Worm (Caenorhabditis elegans) whole organism, L1 larva: ENCODE measurements around the gene tmc-1.

Source experiments
- egl-27 ChIP-seq, 2 experiments: fragments of 150-350 bp in 1 of 2; sonication (generic microtip); optimal IDR thresholded peaks; 3 replicates each; lab custom pipeline; 2017 to 2018; ENCODE audit warnings: missing biosample characterization in 2 of 2, missing genetic modification characterization in 2 of 2, missing genetic modification reagents in 2 of 2
- elt-2 ChIP-seq: sonication (generic microtip); optimal IDR thresholded peaks from 2 replicates; lab custom pipeline; 2016; ENCODE audit warnings: missing genetic modification characterization, mild to moderate bottlenecking, inconsistent platforms, missing compliant biosample characterization, missing genetic modification reagents
- lin-15B ChIP-seq: fragments of 150-350 bp; sonication (generic microtip); optimal IDR thresholded peaks from 3 replicates; lab custom pipeline; 2014; ENCODE audit warnings: missing biosample characterization, missing genetic modification characterization
- nhr-11 ChIP-seq: fragments of 150-350 bp; optimal IDR thresholded peaks from 2 replicates; lab custom pipeline; 2014; ENCODE audit warnings: missing biosample characterization, missing genetic modification characterization
- nhr-19 ChIP-seq: fragments of 200-800 bp; sonication (Bioruptor generic); conservative IDR thresholded peaks from 2 replicates; pipeline ENCODE4 v1.3.6; 2022; ENCODE audit warnings: missing genetic modification characterization, missing compliant biosample characterization
- nhr-28 ChIP-seq: fragments of 150-350 bp; optimal IDR thresholded peaks from 2 replicates; lab custom pipeline; 2014; ENCODE audit warnings: missing biosample characterization, missing genetic modification characterization
- nhr-47 ChIP-seq: sonication (generic microtip); optimal IDR thresholded peaks from 2 replicates; lab custom pipeline; 2016; ENCODE audit warnings: mild to moderate bottlenecking, missing genetic modification characterization, moderate library complexity, missing compliant biosample characterization
- nhr-76 ChIP-seq: sonication (generic microtip); optimal IDR thresholded peaks from 2 replicates; lab custom pipeline; 2017; ENCODE audit warnings: missing biosample characterization, missing genetic modification characterization
- skn-1 ChIP-seq: fragments of 150-350 bp; optimal IDR thresholded peaks from 2 replicates; lab custom pipeline; 2014; ENCODE audit warnings: missing biosample characterization, missing genetic modification characterization
- snpc-4 ChIP-seq: fragments of 150-350 bp; optimal IDR thresholded peaks from 2 replicates; lab custom pipeline; 2014; ENCODE audit warnings: missing biosample characterization, missing genetic modification characterization
- sox-4 ChIP-seq: sonication (generic microtip); optimal IDR thresholded peaks from 2 replicates; lab custom pipeline; 2016; ENCODE audit warnings: missing genetic modification characterization, missing compliant biosample characterization
- sptf-1 ChIP-seq: fragments of 150-350 bp; optimal IDR thresholded peaks from 2 replicates; lab custom pipeline; 2014; ENCODE audit warnings: missing biosample characterization, missing genetic modification characterization
- swsn-7 ChIP-seq: sonication (generic microtip); optimal IDR thresholded peaks from 2 replicates; lab custom pipeline; 2016; ENCODE audit warnings: missing genetic modification characterization, missing compliant biosample characterization

DNA sequence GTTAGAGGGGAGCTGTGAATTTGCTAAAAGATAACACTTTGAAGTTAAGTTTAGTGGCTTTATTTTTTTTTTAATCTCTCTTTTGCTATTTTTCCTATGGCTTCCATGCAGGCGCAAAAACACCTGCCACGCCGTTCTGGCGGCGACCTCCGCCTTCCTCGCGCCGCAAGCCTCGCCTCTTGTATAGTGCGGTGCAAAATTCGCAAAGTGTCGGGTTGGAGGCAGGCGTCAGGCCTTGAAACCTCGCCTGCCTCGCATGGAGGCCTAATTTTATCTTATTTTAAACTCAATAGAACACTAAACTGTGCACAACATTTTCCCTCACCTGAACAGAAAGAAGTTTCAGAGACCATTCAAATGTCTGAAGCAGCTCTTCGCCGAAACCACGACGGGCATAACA is 10.0 kb downstream of the tmc-1 start:
- TF ChIP-seq elt-2 (no peak), lin-15B (tag; lab: Kevin White, UChicago) (no peak), nhr-28 (tag; lab: Kevin White, UChicago) (no peak), egl-27 (tag; optimal IDR thresholded peaks at IDR 0.05; lab: Kevin White, UChicago) (no peak), nhr-76 (tag; lab: Kevin White, UChicago) (no peak), sptf-1 (tag; lab: Kevin White, UChicago) (no peak), skn-1 (tag; lab: Kevin White, UChicago) (no peak), snpc-4 (tag; lab: Kevin White, UChicago) (no peak), sox-4 (tag; lab: Kevin White, UChicago) (no peak), swsn-7 (tag; lab: Kevin White, UChicago) (no peak), nhr-47 (tag; lab: Kevin White, UChicago) (no peak), nhr-19 (GFP tag; lab: Robert Waterston, UW) (no peak), nhr-11 (tag; lab: Kevin White, UChicago) (no peak)
